Worm (Caenorhabditis elegans) whole organism, L2 larva: ENCODE measurements around the gene npl-10.

Source experiments
- alr-1 ChIP-seq: fragments of 150-350 bp; optimal IDR thresholded peaks from 2 replicates; lab custom pipeline; 2014; ENCODE audit warnings: missing biosample characterization, missing genetic modification characterization
- ama-1 ChIP-seq: fragments of 150-350 bp; optimal IDR thresholded peaks from 2 replicates; lab custom pipeline; 2018; ENCODE audit warnings: inconsistent platforms
- ceh-82 ChIP-seq: fragments of 150-350 bp; optimal IDR thresholded peaks from 2 replicates; lab custom pipeline; 2014; ENCODE audit warnings: missing biosample characterization, missing genetic modification characterization
- egl-27 ChIP-seq: sonication (generic microtip); optimal IDR thresholded peaks from 3 replicates; lab custom pipeline; 2017; ENCODE audit warnings: missing biosample characterization, missing genetic modification reagents, missing genetic modification characterization
- nhr-12 ChIP-seq: fragments of 150-350 bp; optimal IDR thresholded peaks from 2 replicates; lab custom pipeline; 2014; ENCODE audit warnings: missing biosample characterization, missing genetic modification characterization
- nhr-77 ChIP-seq: fragments of 150-350 bp; optimal IDR thresholded peaks from 2 replicates; lab custom pipeline; 2014; ENCODE audit warnings: missing biosample characterization, missing genetic modification characterization

- TF ChIP-seq ceh-82 (no peak), egl-27 (tag; lab: Kevin White, UChicago) (no peak), ama-1 (lab: Kevin White, UChicago) (no peak), alr-1 (no peak), nhr-12 (tag; lab: Kevin White, UChicago) (no peak), nhr-77 (tag; lab: Kevin White, UChicago) (no peak)
These were observed 37.4 kb downstream of the npl-10 start for ce11 chrIII:3898354-3898753.
